Fruit fly (Drosophila melanogaster): ENCODE results near the gene IKKbeta.

- TF ChIP-seq CG10631 (GFP tag; optimal IDR thresholded peaks at IDR 0.05) = no peak
- TF ChIP-seq CG10669 (GFP tag; optimal IDR thresholded peaks at IDR 0.05) = no peak
- TF ChIP-seq salr (GFP tag; optimal IDR thresholded peaks at IDR 0.05) = no peak
- no peak for TF ChIP-seq CG11294 (GFP tag; IDR thresholded peaks at IDR 0.05)
- no peak for TF ChIP-seq fd59A (GFP tag; optimal IDR thresholded peaks at IDR 0.05)
- no peak for TF ChIP-seq fd85E (GFP tag; optimal IDR thresholded peaks at IDR 0.05)
- no peak for TF ChIP-seq Blimp-1 (GFP tag; optimal IDR thresholded peaks at IDR 0.05)
- TF ChIP-seq CG34406 (GFP tag; optimal IDR thresholded peaks at IDR 0.05) = no peak
- no peak for TF ChIP-seq fkh (GFP tag; optimal IDR thresholded peaks at IDR 0.05)
- TF ChIP-seq vri (GFP tag; optimal IDR thresholded peaks at IDR 0.05) = no peak
- no peak for TF ChIP-seq Sox102F (GFP tag; optimal IDR thresholded peaks at IDR 0.05)
- no peak for TF ChIP-seq CG9139 (GFP tag; optimal IDR thresholded peaks at IDR 0.05)
- no peak for TF ChIP-seq Gug (GFP tag; IDR thresholded peaks at IDR 0.05)
Observed at dm6 chr3R:16083578-16083977, 34.4 kb upstream of the IKKbeta start, which contains the start of gene sxe2.
